Worm (Caenorhabditis elegans): ENCODE measurements around the gene gcn-1.
A peak's percentile ranks its signal among the peaks of the same experiment; 100 is the strongest.

Gene gcn-1

ce11 chrIII:2132059-2132458 is 19.7 kb upstream of the gcn-1 start (continued):
- TF ChIP-seq hpl-2 (GFP tag; optimal IDR thresholded peaks at IDR 0.05) (no peak), tlp-1 (tag; optimal IDR thresholded peaks at IDR 0.05) (no peak), efl-1 (optimal IDR thresholded peaks at IDR 0.05) (peak; percentile 46 to 56), efl-1 (GFP tag; optimal IDR thresholded peaks at IDR 0.05 in 1 of 2) (peak in 1 of 2 experiments; percentile 76), zag-1 (tag; optimal IDR thresholded peaks at IDR 0.05) (no peak), ceh-63 (GFP tag; optimal IDR thresholded peaks at IDR 0.05) (no peak), snpc-4 (tag; optimal IDR thresholded peaks at IDR 0.05) (peak; percentile 1), aly-2 (tag; optimal IDR thresholded peaks at IDR 0.05) (no peak), lin-13 (GFP tag; optimal IDR thresholded peaks at IDR 0.05) (no peak), unc-86 (tag; optimal IDR thresholded peaks at IDR 0.05) (no peak), unc-130 (tag; optimal IDR thresholded peaks at IDR 0.05) (no peak)

- no peak for TF ChIP-seq xbp-1 (tag; optimal IDR thresholded peaks at IDR 0.05)
- TF ChIP-seq pqm-1 (tag; optimal IDR thresholded peaks at IDR 0.05), result no peak
- no peak for TF ChIP-seq blmp-1 (tag; optimal IDR thresholded peaks at IDR 0.05)
- no peak for TF ChIP-seq nhr-90 (tag; optimal IDR thresholded peaks at IDR 0.05; ENCODE audit: poor library complexity)
- no peak for TF ChIP-seq fkh-4 (tag; optimal IDR thresholded peaks at IDR 0.05; ENCODE audit: borderline replicate concordance)
- TF ChIP-seq jun-1 (tag; optimal IDR thresholded peaks at IDR 0.05), result no peak
- TF ChIP-seq dpl-1 (GFP tag; optimal IDR thresholded peaks at IDR 0.05), result no peak
- no peak for TF ChIP-seq ama-1 (optimal IDR thresholded peaks at IDR 0.05)
Observed at ce11 chrIII:2133928-2134327, 17.8 kb upstream of the gcn-1 start.

- TF ChIP-seq pag-3 (tag; optimal IDR thresholded peaks at IDR 0.05; ENCODE audit: borderline replicate concordance, insufficient read depth) (no peak), nhr-19 (GFP tag; conservative IDR thresholded peaks at IDR 0.05) (no peak), lin-15B (tag; optimal IDR thresholded peaks at IDR 0.05) (no peak), ztf-4 (tag; optimal IDR thresholded peaks at IDR 0.05) (no peak)
Observed at ce11 chrIII:2137490-2137889, 14.3 kb upstream of the gcn-1 start.

- TF ChIP-seq fos-1 (tag; optimal IDR thresholded peaks at IDR 0.05), result no peak
- no peak for TF ChIP-seq fkh-4 (tag; optimal IDR thresholded peaks at IDR 0.05; ENCODE audit: borderline replicate concordance)
- TF ChIP-seq lsy-2 (tag; optimal IDR thresholded peaks at IDR 0.05), result peak; percentile 1 to 43
Observed at ce11 chrIII:2150555-2150954, 1.2 kb upstream of the gcn-1 start.

- TF ChIP-seq jun-1 (tag; optimal IDR thresholded peaks at IDR 0.05) (no peak), irx-1 (tag; optimal IDR thresholded peaks at IDR 0.05) (no peak), blmp-1 (tag; optimal IDR thresholded peaks at IDR 0.05) (no peak), mef-2 (tag; optimal IDR thresholded peaks at IDR 0.05) (no peak), pax-3 (tag; optimal IDR thresholded peaks at IDR 0.05) (no peak), nhr-12 (tag; optimal IDR thresholded peaks at IDR 0.05) (no peak), elt-3 (tag; optimal IDR thresholded peaks at IDR 0.05) (no peak), mep-1 (tag; optimal IDR thresholded peaks at IDR 0.05) (no peak), efl-3 (GFP tag; optimal IDR thresholded peaks at IDR 0.05) (no peak), nhr-11 (tag; optimal IDR thresholded peaks at IDR 0.05) (no peak), ceh-88 (GFP tag; IDR thresholded peaks at IDR 0.05) (no peak), unc-62 (GFP tag; optimal IDR thresholded peaks at IDR 0.05) (no peak), unc-86 (tag; optimal IDR thresholded peaks at IDR 0.05) (no peak), nhr-19 (GFP tag; conservative IDR thresholded peaks at IDR 0.05) (no peak), grh-1 (GFP tag; IDR thresholded peaks at IDR 0.05) (no peak), pqm-1 (tag; optimal IDR thresholded peaks at IDR 0.05) (no peak), ces-1 (GFP tag; optimal IDR thresholded peaks at IDR 0.05) (no peak), nhr-84 (tag; optimal IDR thresholded peaks at IDR 0.05) (no peak), tlp-1 (tag; optimal IDR thresholded peaks at IDR 0.05) (no peak), tbx-2 (tag; optimal IDR thresholded peaks at IDR 0.05) (no peak)
Observed at ce11 chrIII:2159152-2159551, 7.4 kb downstream of the gcn-1 start.
